Worm (Caenorhabditis elegans): ENCODE results near the gene F18A11.2.

F18A11.2 gene

ce11 chrII:13077746-13078145 lies 46.2 kb downstream of the F18A11.2 start:
- TF ChIP-seq daf-16 (GFP tag; optimal IDR thresholded peaks at IDR 0.05) (peak in 1 of 2 experiments; percentile 84), daf-16 (tag; optimal IDR thresholded peaks at IDR 0.05) (peak; percentile 99), daf-8 (GFP tag; IDR thresholded peaks at IDR 0.05) (no peak), daf-12 (tag; optimal IDR thresholded peaks at IDR 0.05) (no peak), F26F4.8 (GFP tag; conservative IDR thresholded peaks at IDR 0.05) (no peak), lin-1 (GFP tag; IDR thresholded peaks at IDR 0.05) (peak; percentile 86), lin-38 (GFP tag; IDR thresholded peaks at IDR 0.05) (peak; percentile 11; the same call in 1 of the 2 replicates), dpl-1 (GFP tag; optimal IDR thresholded peaks at IDR 0.05) (no peak), lir-3 (tag; optimal IDR thresholded peaks at IDR 0.05) (no peak), nhr-77 (tag; optimal IDR thresholded peaks at IDR 0.05) (peak; percentile 55), ZK337.2 (GFP tag; IDR thresholded peaks at IDR 0.05) (no peak), spr-1 (tag; optimal IDR thresholded peaks at IDR 0.05) (no peak), mxl-2 (GFP tag; conservative IDR thresholded peaks at IDR 0.05) (peak; percentile 45; the same call in 1 of the 2 replicates), ceh-20 (GFP tag; IDR thresholded peaks at IDR 0.05) (peak; percentile 71), Y75B8A.6 (GFP tag; IDR thresholded peaks at IDR 0.05) (no peak), ceh-82 (tag; optimal IDR thresholded peaks at IDR 0.05) (no peak), unc-62 (GFP tag; optimal IDR thresholded peaks at IDR 0.05 in 1 of 2) (peak in 1 of 2 experiments; percentile 92), unc-62 (tag; optimal IDR thresholded peaks at IDR 0.05) (no peak), dmd-8 (GFP tag; IDR thresholded peaks at IDR 0.05) (no peak), ces-1 (GFP tag; optimal IDR thresholded peaks at IDR 0.05) (no peak), dmd-9 (GFP tag; IDR thresholded peaks at IDR 0.05) (no peak), php-3 (GFP tag; IDR thresholded peaks at IDR 0.05) (peak; percentile 97), hlh-30 (tag; optimal IDR thresholded peaks at IDR 0.05; ENCODE audit: insufficient read depth) (peak; percentile 70), nhr-237 (tag; optimal IDR thresholded peaks at IDR 0.05) (no peak), aly-2 (tag; optimal IDR thresholded peaks at IDR 0.05) (no peak), fos-1 (tag; optimal IDR thresholded peaks at IDR 0.05) (no peak), mep-1 (tag; optimal IDR thresholded peaks at IDR 0.05) (peak; percentile 27), set-16 (GFP tag; IDR thresholded peaks at IDR 0.05) (no peak), sdz-12 (GFP tag; optimal IDR thresholded peaks at IDR 0.05) (no peak), madf-9 (GFP tag; conservative IDR thresholded peaks at IDR 0.05) (no peak), unc-39 (tag; optimal IDR thresholded peaks at IDR 0.05) (no peak), F49E8.2 (tag; optimal IDR thresholded peaks at IDR 0.05; ENCODE audit: borderline replicate concordance) (no peak), snpc-4 (tag; optimal IDR thresholded peaks at IDR 0.05) (no peak), nhr-48 (tag; optimal IDR thresholded peaks at IDR 0.05) (peak; percentile 87), zfp-3 (GFP tag; conservative IDR thresholded peaks at IDR 0.05) (0 out of 2 replicates have a peak, but pooled peaks have one; percentile 39), zag-1 (tag; optimal IDR thresholded peaks at IDR 0.05) (no peak), pqm-1 (tag; optimal IDR thresholded peaks at IDR 0.05) (peak; percentile 78), nhr-102 (tag; optimal IDR thresholded peaks at IDR 0.05) (peak; percentile 80), tra-1 (GFP tag; IDR thresholded peaks at IDR 0.05) (peak; percentile 78), nhr-28 (tag; optimal IDR thresholded peaks at IDR 0.05) (peak; percentile 91), nhr-42 (GFP tag; IDR thresholded peaks at IDR 0.05) (no peak), mes-2 (tag; optimal IDR thresholded peaks at IDR 0.05; ENCODE audit: poor library complexity, severe bottlenecking) (peak; percentile 8), zip-11 (GFP tag; IDR thresholded peaks at IDR 0.05) (no peak), hif-1 (tag; optimal IDR thresholded peaks at IDR 0.05) (peak in 1 of 2 experiments; percentile 27), nhr-11 (tag; optimal IDR thresholded peaks at IDR 0.05) (no peak), ctbp-1 (GFP tag; IDR thresholded peaks at IDR 0.05) (no peak), dve-1 (tag; optimal IDR thresholded peaks at IDR 0.05; ENCODE audit: insufficient read depth) (peak; percentile 94), hlh-11 (tag; optimal IDR thresholded peaks at IDR 0.05) (peak; percentile 90), gei-8 (GFP tag; optimal IDR thresholded peaks at IDR 0.05) (no peak), dmd-6 (GFP tag; IDR thresholded peaks at IDR 0.05) (peak; percentile 93), attf-4 (tag; optimal IDR thresholded peaks at IDR 0.05) (no peak), ceh-28 (tag; optimal IDR thresholded peaks at IDR 0.05) (no peak)

Data from whole organism, L4 larva.